Worm (Caenorhabditis elegans): Measurements from ENCODE around the gene phf-33.

- TF ChIP-seq egl-27 (tag; optimal IDR thresholded peaks at IDR 0.05) (no peak), mdt-29 (GFP tag; IDR thresholded peaks at IDR 0.05) (no peak), lin-39 (tag; optimal IDR thresholded peaks at IDR 0.05) (no peak), dmd-9 (GFP tag; IDR thresholded peaks at IDR 0.05) (no peak), ama-1 (optimal IDR thresholded peaks at IDR 0.05) (no peak), nhr-77 (tag; optimal IDR thresholded peaks at IDR 0.05) (no peak), ceh-82 (tag; optimal IDR thresholded peaks at IDR 0.05) (no peak), F26F4.8 (GFP tag; conservative IDR thresholded peaks at IDR 0.05) (no peak), pha-4 (GFP tag; IDR thresholded peaks at IDR 0.05) (no peak), pha-4 (tag; optimal IDR thresholded peaks at IDR 0.05) (no peak)
These were observed 51.0 kb downstream of the phf-33 start for ce11 chrX:13227778-13228177.

All from whole organism, L4 larva.